Worm (Caenorhabditis elegans): ENCODE measurements around the gene dnpp-1.

The dnpp-1 gene

DNA sequence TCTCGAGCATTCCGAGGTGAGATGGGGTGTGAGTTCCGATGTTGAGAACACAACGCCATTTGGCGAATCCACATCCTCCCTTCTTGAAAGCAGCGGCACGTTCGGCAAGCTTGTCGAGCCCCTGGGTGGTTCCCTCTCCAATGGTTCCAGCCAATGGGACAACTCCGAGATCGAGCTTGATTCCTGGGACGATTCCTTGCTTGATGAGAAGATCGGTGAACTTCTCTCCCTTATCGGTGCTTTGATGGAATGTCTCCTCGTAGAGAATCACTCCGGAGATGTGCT, 11.8 kb upstream of the dnpp-1 start:
- TF ChIP-seq nhr-76 (tag; optimal IDR thresholded peaks at IDR 0.05) = no peak
- no peak for TF ChIP-seq drap-1 (GFP tag; optimal IDR thresholded peaks at IDR 0.05)
- no peak for TF ChIP-seq unc-62 (GFP tag; optimal IDR thresholded peaks at IDR 0.05)
- TF ChIP-seq ceh-83 (GFP tag; optimal IDR thresholded peaks at IDR 0.05) = no peak
- no peak for TF ChIP-seq lin-32 (GFP tag; optimal IDR thresholded peaks at IDR 0.05)

DNA sequence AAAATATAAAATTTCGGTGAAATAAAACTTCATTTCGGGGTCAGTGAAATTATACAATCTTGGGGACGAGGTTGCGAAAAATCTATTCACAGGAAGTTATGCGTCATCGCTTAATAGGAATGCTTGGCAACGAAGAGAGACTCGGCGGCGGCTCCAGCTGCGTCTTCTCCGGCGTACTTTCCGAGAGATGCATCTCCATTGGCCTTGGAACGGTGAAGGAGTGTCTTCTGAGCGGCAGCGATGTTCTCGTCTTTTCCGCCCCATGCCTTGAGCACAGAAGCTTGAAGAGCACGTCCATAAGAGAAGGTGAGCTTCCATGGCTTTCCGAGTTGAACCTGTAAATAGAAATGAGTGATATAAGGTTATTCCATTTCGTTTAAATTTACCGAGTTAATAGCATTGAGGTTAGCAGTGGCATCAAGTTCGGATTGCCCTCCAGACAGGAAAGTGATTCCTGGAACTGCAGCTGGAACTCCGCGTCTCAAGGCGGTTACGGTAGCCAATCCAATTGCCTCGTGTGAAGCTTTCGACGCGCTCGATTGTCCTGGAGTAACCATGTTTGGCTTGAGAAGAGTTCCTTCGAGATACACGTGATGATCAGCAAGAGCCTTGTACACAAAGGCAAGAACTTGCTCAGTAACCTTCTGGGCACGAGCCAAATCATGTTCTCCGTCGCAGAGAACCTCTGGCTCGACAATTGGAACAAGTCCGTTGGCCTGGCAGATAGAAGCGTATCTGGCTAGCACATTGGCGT, 11.2 kb upstream of the dnpp-1 start:
- TF ChIP-seq tbx-8 (GFP tag; optimal IDR thresholded peaks at IDR 0.05) (no peak), bed-3 (GFP tag; optimal IDR thresholded peaks at IDR 0.05) (no peak), sptf-1 (tag; optimal IDR thresholded peaks at IDR 0.05) (no peak), ceh-39 (tag; optimal IDR thresholded peaks at IDR 0.05) (no peak), mls-2 (tag; optimal IDR thresholded peaks at IDR 0.05) (no peak), unc-39 (tag; optimal IDR thresholded peaks at IDR 0.05) (no peak), lin-32 (GFP tag; optimal IDR thresholded peaks at IDR 0.05) (no peak), lin-13 (tag; optimal IDR thresholded peaks at IDR 0.05) (no peak), ztf-11 (tag; optimal IDR thresholded peaks at IDR 0.05) (no peak), elt-3 (tag; optimal IDR thresholded peaks at IDR 0.05) (no peak), ceh-43 (GFP tag; optimal IDR thresholded peaks at IDR 0.05) (no peak), lsy-2 (tag; optimal IDR thresholded peaks at IDR 0.05) (no peak), ceh-83 (GFP tag; optimal IDR thresholded peaks at IDR 0.05) (no peak), sem-2 (GFP tag; optimal IDR thresholded peaks at IDR 0.05) (no peak), cnd-1 (tag; optimal IDR thresholded peaks at IDR 0.05) (no peak), flh-1 (GFP tag; optimal IDR thresholded peaks at IDR 0.05) (no peak), mab-5 (tag; optimal IDR thresholded peaks at IDR 0.05) (no peak), unc-62 (GFP tag; optimal IDR thresholded peaks at IDR 0.05) (no peak)

DNA sequence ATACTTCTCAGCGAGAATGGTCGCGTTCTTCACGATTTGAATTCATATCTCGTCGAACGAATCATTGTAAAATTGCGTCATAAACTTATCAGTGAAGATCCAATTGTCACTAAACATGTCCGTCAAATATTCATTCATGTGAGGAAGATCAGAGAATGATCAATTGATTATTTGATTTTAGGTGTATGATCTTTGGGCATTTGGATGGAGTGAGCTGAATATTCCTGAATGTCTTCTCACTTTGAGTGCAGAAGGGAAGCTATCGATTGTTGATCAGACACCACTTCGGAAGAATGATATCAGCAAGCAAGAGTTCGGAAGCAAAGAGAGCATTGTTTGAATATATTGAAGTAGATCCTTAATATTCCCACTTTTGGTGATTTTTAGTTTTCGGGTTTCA, 10.7 kb upstream of the dnpp-1 start:
- TF ChIP-seq unc-62 (GFP tag; optimal IDR thresholded peaks at IDR 0.05) (peak; percentile 38), ham-2 (GFP tag; optimal IDR thresholded peaks at IDR 0.05) (no peak), drap-1 (GFP tag; optimal IDR thresholded peaks at IDR 0.05) (no peak)

DNA sequence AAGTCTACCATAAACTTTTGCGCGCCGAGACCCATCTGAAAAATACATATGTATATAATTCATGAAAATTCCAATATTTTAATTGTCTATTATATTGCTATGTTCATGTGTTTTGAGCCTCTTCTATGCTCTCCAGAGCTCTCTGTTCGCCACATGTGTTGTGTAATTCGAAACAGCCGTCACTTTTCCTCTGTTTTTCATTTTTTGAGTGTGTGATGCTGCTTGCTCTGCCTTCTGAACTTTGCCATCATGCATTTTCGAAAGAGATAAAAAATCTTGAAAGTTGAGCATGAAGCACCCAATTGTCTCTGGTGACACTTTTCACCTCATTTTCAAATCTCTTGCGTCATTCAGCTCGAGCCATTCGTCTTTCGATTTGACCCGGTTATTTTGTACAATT, 8.7 kb upstream of the dnpp-1 start:
- TF ChIP-seq unc-39 (tag; optimal IDR thresholded peaks at IDR 0.05) = no peak
- TF ChIP-seq M03D4.4 (tag; optimal IDR thresholded peaks at IDR 0.05) = no peak
- TF ChIP-seq nhr-2 (tag; optimal IDR thresholded peaks at IDR 0.05) = no peak
- no peak for TF ChIP-seq ham-2 (GFP tag; optimal IDR thresholded peaks at IDR 0.05)
- TF ChIP-seq zip-8 (tag; optimal IDR thresholded peaks at IDR 0.05) = peak; percentile 24
- no peak for TF ChIP-seq nhr-28 (tag; optimal IDR thresholded peaks at IDR 0.05)
- TF ChIP-seq mep-1 (tag; optimal IDR thresholded peaks at IDR 0.05) = no peak
- no peak for TF ChIP-seq ztf-11 (tag; optimal IDR thresholded peaks at IDR 0.05)
- no peak for TF ChIP-seq lin-32 (GFP tag; optimal IDR thresholded peaks at IDR 0.05)
- no peak for TF ChIP-seq mls-2 (tag; optimal IDR thresholded peaks at IDR 0.05)
- peak; percentile 38 for TF ChIP-seq hlh-1 (tag; optimal IDR thresholded peaks at IDR 0.05)
- TF ChIP-seq nhr-76 (tag; optimal IDR thresholded peaks at IDR 0.05) = no peak
- TF ChIP-seq drap-1 (GFP tag; optimal IDR thresholded peaks at IDR 0.05) = no peak

DNA sequence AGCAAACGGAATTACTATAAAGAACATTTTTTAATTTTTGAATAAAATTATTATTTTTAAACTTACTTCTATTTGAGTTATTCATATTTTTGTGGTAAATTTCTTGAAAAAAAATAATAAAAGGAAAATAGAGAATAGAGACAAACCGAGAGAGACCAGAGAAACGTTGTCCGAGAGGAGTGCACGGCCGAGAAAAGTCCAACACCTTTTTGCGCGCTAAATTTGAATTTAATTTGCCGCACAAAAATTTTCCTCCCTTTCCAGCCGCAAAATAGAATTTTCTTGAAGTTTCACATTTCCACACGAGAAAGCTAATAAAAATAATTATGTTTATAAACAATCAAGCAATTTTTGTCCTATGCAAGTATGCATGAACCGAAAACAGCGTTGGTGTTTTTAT, 8.2 kb upstream of the dnpp-1 start, which contains the start of the genes F01F1.11 and F01F1.3:
TSS of gene F01F1.11 (minus strand) at position 118 of the 400 bp plus-strand sequence.
TSS of gene F01F1.3 (plus strand) at position 179 of the 400 bp plus-strand sequence.
- TF ChIP-seq hlh-1 (tag; optimal IDR thresholded peaks at IDR 0.05) (peak; percentile 6), tbx-8 (GFP tag; optimal IDR thresholded peaks at IDR 0.05) (no peak), nhr-237 (tag; optimal IDR thresholded peaks at IDR 0.05) (peak; percentile 39), mep-1 (tag; optimal IDR thresholded peaks at IDR 0.05) (peak; percentile 31), pha-4 (tag; optimal IDR thresholded peaks at IDR 0.05) (peak; percentile 20), nhr-12 (tag; optimal IDR thresholded peaks at IDR 0.05) (no peak), ces-1 (GFP tag; optimal IDR thresholded peaks at IDR 0.05) (peak; percentile 58), bed-3 (GFP tag; optimal IDR thresholded peaks at IDR 0.05) (no peak), mls-2 (tag; optimal IDR thresholded peaks at IDR 0.05) (no peak), sptf-1 (tag; optimal IDR thresholded peaks at IDR 0.05) (peak; percentile 34), lsy-2 (tag; optimal IDR thresholded peaks at IDR 0.05) (peak; percentile 58), flh-1 (GFP tag; optimal IDR thresholded peaks at IDR 0.05) (no peak), ham-2 (GFP tag; optimal IDR thresholded peaks at IDR 0.05) (no peak), drap-1 (GFP tag; optimal IDR thresholded peaks at IDR 0.05) (no peak)

Data from whole organism, mixed stage, embryonic.